Worm (Caenorhabditis elegans) whole organism, young adult: ENCODE measurements around the gene abu-9.

Experiments used
- B0261.1 ChIP-seq: sonication (generic microtip); optimal IDR thresholded peaks from 2 replicates; lab custom pipeline; 2016; ENCODE audit warnings: mild to moderate bottlenecking, missing genetic modification characterization, moderate library complexity, missing compliant biosample characterization
- D2030.7 ChIP-seq: fragments of 200-800 bp; sonication (Bioruptor generic); IDR thresholded peaks from 2 replicates; pipeline ENCODE4 v1.3.6; 2022; ENCODE audit warnings: missing genetic modification reagents, missing genetic modification characterization, missing compliant biosample characterization
- F22D6.2 ChIP-seq: sonication (generic microtip); optimal IDR thresholded peaks from 2 replicates; lab custom pipeline; 2016; ENCODE audit warnings: mild to moderate bottlenecking, missing genetic modification characterization, missing compliant biosample characterization
- F23B12.7 ChIP-seq: sonication (generic microtip); optimal IDR thresholded peaks from 2 replicates; lab custom pipeline; 2017; ENCODE audit warnings: missing genetic modification characterization, mild to moderate bottlenecking, missing compliant biosample characterization, antibody characterized with exemption, moderate library complexity; ENCODE audit not compliant: insufficient read depth
- F49E8.2 ChIP-seq: sonication (generic microtip); optimal IDR thresholded peaks from 3 replicates; lab custom pipeline; 2017; ENCODE audit warnings: missing genetic modification characterization, mild to moderate bottlenecking, missing compliant biosample characterization, antibody characterized with exemption, moderate library complexity; ENCODE audit not compliant: insufficient read depth
- K11D2.4 ChIP-seq: fragments of 200-800 bp; sonication (Bioruptor generic); IDR thresholded peaks from 2 replicates; pipeline ENCODE4 v1.3.6; 2022; ENCODE audit warnings: missing genetic modification reagents, missing genetic modification characterization, missing compliant biosample characterization
- cebp-1 ChIP-seq, 2 experiments: fragments of 200-800 bp in 1 of 2; sonication (Bioruptor generic) in 1 of 2; sonication (generic microtip) in 1 of 2; IDR thresholded peaks in 1 of 2; optimal IDR thresholded peaks in 1 of 2; 2 replicates each; pipeline versions ENCODE4 v1.3.6 to Lab custom; 2017 to 2022; ENCODE audit warnings: missing compliant biosample characterization in 2 of 2, missing genetic modification characterization in 2 of 2, mild to moderate bottlenecking in 1 of 2, missing genetic modification reagents in 1 of 2, moderate library complexity in 1 of 2
- egl-18 ChIP-seq: fragments of 200-800 bp; sonication (Bioruptor generic); IDR thresholded peaks from 2 replicates; pipeline ENCODE4 v1.3.6; 2022; ENCODE audit warnings: missing genetic modification reagents, missing genetic modification characterization, missing compliant biosample characterization
- hlh-12 ChIP-seq: sonication (generic microtip); optimal IDR thresholded peaks from 2 replicates; lab custom pipeline; 2016; ENCODE audit warnings: missing genetic modification characterization, missing compliant biosample characterization
- madf-10 ChIP-seq: sonication (generic microtip); optimal IDR thresholded peaks from 2 replicates; lab custom pipeline; 2016; ENCODE audit warnings: mild to moderate bottlenecking, missing genetic modification characterization, missing compliant biosample characterization
- mcd-1 ChIP-seq: fragments of 200-800 bp; sonication (Bioruptor generic); IDR thresholded peaks from 2 replicates; pipeline ENCODE4 v1.3.6; 2022; ENCODE audit warnings: missing genetic modification reagents, missing genetic modification characterization, missing compliant biosample characterization

- TF ChIP-seq F49E8.2 (tag; lab: Kevin White, UChicago) (no peak), mcd-1 (no peak; the same call in 1 of the 2 replicates), B0261.1 (tag; lab: Kevin White, UChicago) (peak; percentile 3), K11D2.4 (GFP tag; lab: Robert Waterston, UW) (peak; percentile 65), F22D6.2 (tag; lab: Kevin White, UChicago) (no peak), cebp-1 (GFP tag; IDR thresholded peaks at IDR 0.05; lab: Robert Waterston, UW) (peak; percentile 64; the same call in 1 of the 2 replicates), cebp-1 (tag; optimal IDR thresholded peaks at IDR 0.05; lab: Kevin White, UChicago) (peak; percentile 82), hlh-12 (no peak), madf-10 (tag; lab: Kevin White, UChicago) (peak; percentile 45), D2030.7 (GFP tag; lab: Robert Waterston, UW) (no peak), egl-18 (GFP tag; lab: Robert Waterston, UW) (no peak), F23B12.7 (tag; lab: Kevin White, UChicago) (peak; percentile 29)
Observed at ce11 chrX:8368210-8368609, 46.3 kb downstream of the abu-9 start.
